Fruit fly (Drosophila melanogaster) whole organism, pupa: ENCODE data around the gene CG31300.

ENCODE experiments used
- CG12605 ChIP-seq: fragments of 200-800 bp; sonication (Bioruptor generic); IDR thresholded peaks from 2 replicates; pipeline ENCODE4 v1.3.6; 2022; ENCODE audit warnings: missing biosample characterization, missing genetic modification characterization
- CG4496 ChIP-seq: fragments of 200-800 bp; sonication (Bioruptor generic); IDR thresholded peaks from 3 replicates; pipeline ENCODE4 v1.3.6; 2022; ENCODE audit warnings: missing biosample characterization, missing genetic modification characterization
- CG8301 ChIP-seq: fragments of 200-800 bp; sonication (Bioruptor generic); optimal IDR thresholded peaks from 2 replicates; lab custom pipeline; 2018; ENCODE audit warnings: missing biosample characterization, mild to moderate bottlenecking, missing genetic modification characterization
- CG9948 ChIP-seq: fragments of 200-800 bp; sonication (Bioruptor generic); optimal IDR thresholded peaks from 2 replicates; lab custom pipeline; 2018; ENCODE audit warnings: missing biosample characterization, mild to moderate bottlenecking, missing genetic modification characterization, moderate library complexity
- EcR ChIP-seq: fragments of 200-800 bp; sonication (Bioruptor generic); optimal IDR thresholded peaks from 3 replicates; lab custom pipeline; 2019; ENCODE audit warnings: missing biosample characterization, missing genetic modification characterization, mild to moderate bottlenecking, moderate library complexity, missing genetic modification reagents
- Pif1A ChIP-seq: fragments of 200-800 bp; sonication (Bioruptor generic); optimal IDR thresholded peaks from 3 replicates; lab custom pipeline; 2016; ENCODE audit warnings: missing biosample characterization, missing genetic modification characterization
- Snoo ChIP-seq: fragments of 200-800 bp; sonication (Bioruptor generic); optimal IDR thresholded peaks from 3 replicates; lab custom pipeline; 2017; ENCODE audit warnings: missing biosample characterization, mild to moderate bottlenecking, missing genetic modification characterization, inconsistent platforms

DNA sequence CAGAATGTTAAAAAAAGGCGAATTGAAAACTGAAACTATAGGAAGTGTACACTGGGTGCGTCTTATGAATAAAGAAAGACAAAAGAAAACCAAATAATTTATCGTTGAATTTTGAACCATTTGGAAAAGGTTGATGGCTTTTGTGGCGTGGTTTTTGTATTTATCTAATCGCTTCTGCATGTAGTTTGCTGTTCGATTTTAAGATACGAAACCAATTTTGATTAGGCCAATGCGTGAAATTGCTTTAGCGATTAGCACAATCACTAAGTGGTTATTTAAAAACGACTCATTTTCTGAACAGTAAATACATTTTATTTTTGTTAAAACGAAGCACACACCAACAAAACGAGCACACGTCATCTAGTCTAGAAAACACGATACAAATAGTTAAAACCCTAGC is 22.8 kb upstream of the CG31300 start:
- TF ChIP-seq Snoo (tag; lab: Kevin White, UChicago): no peak
- TF ChIP-seq CG8301 (tag; lab: Kevin White, UChicago): no peak
- no peak for TF ChIP-seq EcR (GFP tag; lab: Kevin White, UChicago)
- TF ChIP-seq CG4496 (GFP tag; lab: Robert Waterston, UW): no peak
- TF ChIP-seq CG9948 (tag; lab: Kevin White, UChicago): no peak
- TF ChIP-seq Pif1A (GFP tag; lab: Kevin White, UChicago): no peak
- TF ChIP-seq CG12605 (GFP tag; lab: Robert Waterston, UW): no peak
